Fruit fly (Drosophila melanogaster) whole organism, embryonic: ENCODE data around the gene Cdc7.

Experiments used
- B-H1 ChIP-seq: fragments of 200-800 bp; sonication (Bioruptor generic); IDR thresholded peaks from 3 replicates; pipeline ENCODE4 v1.3.6; 2022; ENCODE audit warnings: missing biosample characterization, missing genetic modification characterization
- Bdp1 ChIP-seq: fragments of 200-800 bp; sonication (Bioruptor generic); optimal IDR thresholded peaks from 3 replicates; lab custom pipeline; 2016; ENCODE audit warnings: missing biosample characterization, missing genetic modification characterization
- CG10979 ChIP-seq: fragments of 200-800 bp; sonication (Bioruptor generic); optimal IDR thresholded peaks from 2 replicates; lab custom pipeline; 2018; ENCODE audit warnings: missing biosample characterization, mild to moderate bottlenecking, missing genetic modification characterization, moderate library complexity
- CG12299 ChIP-seq: fragments of 200-800 bp; sonication (Bioruptor generic); optimal IDR thresholded peaks from 2 replicates; lab custom pipeline; 2018; ENCODE audit warnings: missing biosample characterization, mild to moderate bottlenecking, missing genetic modification characterization
- CG1233 ChIP-seq: fragments of 200-800 bp; sonication (Bioruptor generic); optimal IDR thresholded peaks from 4 replicates; lab custom pipeline; 2018; ENCODE audit warnings: missing biosample characterization, mild to moderate bottlenecking, missing genetic modification characterization
- CG14965 ChIP-seq: fragments of 200-800 bp; sonication (Bioruptor generic); optimal IDR thresholded peaks from 2 replicates; lab custom pipeline; 2016; ENCODE audit warnings: missing biosample characterization, missing genetic modification characterization, borderline replicate concordance
- CG15073 ChIP-seq: fragments of 200-800 bp; sonication (Bioruptor generic); optimal IDR thresholded peaks from 2 replicates; lab custom pipeline; 2016; ENCODE audit warnings: missing biosample characterization, missing genetic modification characterization
- CG15269 ChIP-seq: fragments of 200-800 bp; sonication (Bioruptor generic); optimal IDR thresholded peaks from 2 replicates; lab custom pipeline; 2018; ENCODE audit warnings: missing biosample characterization, mild to moderate bottlenecking, missing genetic modification characterization, moderate library complexity
- CG1603 ChIP-seq: fragments of 200-800 bp; sonication (Bioruptor generic); optimal IDR thresholded peaks from 2 replicates; lab custom pipeline; 2019; ENCODE audit warnings: missing biosample characterization, mild to moderate bottlenecking, missing genetic modification characterization, moderate library complexity
- CG16815 ChIP-seq: fragments of 200-800 bp; sonication (Bioruptor generic); optimal IDR thresholded peaks from 3 replicates; lab custom pipeline; 2017; ENCODE audit warnings: missing biosample characterization, mild to moderate bottlenecking, missing genetic modification characterization
- CG31365 ChIP-seq: fragments of 200-800 bp; sonication (Bioruptor generic); optimal IDR thresholded peaks from 2 replicates; lab custom pipeline; 2018; ENCODE audit warnings: missing biosample characterization, mild to moderate bottlenecking, missing genetic modification characterization
- CG34376 ChIP-seq: fragments of 200-800 bp; sonication (Bioruptor generic); optimal IDR thresholded peaks from 2 replicates; lab custom pipeline; 2018; ENCODE audit warnings: missing biosample characterization, mild to moderate bottlenecking, missing genetic modification characterization
- CG5953 ChIP-seq: fragments of 200-800 bp; sonication (Bioruptor generic); IDR thresholded peaks from 2 replicates; pipeline ENCODE4 v1.3.6; 2022; ENCODE audit warnings: missing biosample characterization, missing genetic modification characterization
- CG6765 ChIP-seq: fragments of 200-800 bp; sonication (Bioruptor generic); optimal IDR thresholded peaks from 3 replicates; lab custom pipeline; 2017; ENCODE audit warnings: missing biosample characterization, mild to moderate bottlenecking, missing genetic modification characterization
- CG7745 ChIP-seq: fragments of 200-800 bp; sonication (Bioruptor generic); optimal IDR thresholded peaks from 2 replicates; lab custom pipeline; 2018; ENCODE audit warnings: missing biosample characterization, mild to moderate bottlenecking, missing genetic modification characterization, moderate library complexity
- CG7839 ChIP-seq: fragments of 200-800 bp; sonication (Bioruptor generic); optimal IDR thresholded peaks from 3 replicates; lab custom pipeline; 2018; ENCODE audit warnings: missing biosample characterization, mild to moderate bottlenecking, missing genetic modification characterization, moderate library complexity
- CG8478 ChIP-seq: fragments of >200 bp; optimal IDR thresholded peaks from 2 replicates; lab custom pipeline; 2018
- CG9215 ChIP-seq: fragments of 200-800 bp; sonication (Bioruptor generic); IDR thresholded peaks from 2 replicates; pipeline ENCODE4 v1.3.6; 2022; ENCODE audit warnings: missing biosample characterization, missing genetic modification characterization
- Deaf1 ChIP-seq: fragments of 200-800 bp; optimal IDR thresholded peaks from 3 replicates; lab custom pipeline; 2019; ENCODE audit warnings: missing biosample characterization, mild to moderate bottlenecking, missing genetic modification characterization, moderate library complexity
- Drgx ChIP-seq: fragments of 200-800 bp; sonication (Bioruptor generic); IDR thresholded peaks from 2 replicates; pipeline ENCODE4 v1.3.6; 2022; ENCODE audit warnings: missing biosample characterization, missing genetic modification characterization
- HLH3B ChIP-seq: fragments of 200-800 bp; sonication (Bioruptor generic); IDR thresholded peaks from 2 replicates; pipeline ENCODE4 v1.3.6; 2022; ENCODE audit warnings: missing biosample characterization, missing genetic modification characterization
- Hand ChIP-seq: fragments of 200-800 bp; sonication (Bioruptor generic); optimal IDR thresholded peaks from 2 replicates; lab custom pipeline; 2017; ENCODE audit warnings: mild to moderate bottlenecking, missing biosample characterization, missing genetic modification reagents, missing genetic modification characterization
- Hsf ChIP-seq: fragments of 200-800 bp; sonication (Bioruptor generic); optimal IDR thresholded peaks from 3 replicates; lab custom pipeline; 2016; ENCODE audit warnings: missing biosample characterization, missing genetic modification characterization
- Opbp ChIP-seq: fragments of 200-800 bp; sonication (Bioruptor generic); IDR thresholded peaks from 3 replicates; pipeline ENCODE4 v1.3.6; 2022; ENCODE audit warnings: missing biosample characterization, missing genetic modification characterization; ENCODE audit not compliant: partially characterized antibody
- Pdp1 ChIP-seq, 2 experiments: fragments of 200-800 bp; sonication (Bioruptor generic); optimal IDR thresholded peaks; 3 replicates each; lab custom pipeline; 2016; ENCODE audit warnings: missing biosample characterization in 2 of 2, missing genetic modification characterization in 2 of 2, mild to moderate bottlenecking in 1 of 2, moderate library complexity in 1 of 2
- Side ChIP-seq: fragments of 200-800 bp; sonication (Bioruptor generic); optimal IDR thresholded peaks from 2 replicates; lab custom pipeline; 2016; ENCODE audit warnings: missing biosample characterization, missing genetic modification characterization
- Sox100B ChIP-seq: fragments of 200-800 bp; sonication (Bioruptor generic); optimal IDR thresholded peaks from 3 replicates; lab custom pipeline; 2018; ENCODE audit warnings: missing biosample characterization, mild to moderate bottlenecking, missing genetic modification characterization
- Stat92E ChIP-seq, 3 experiments: fragments of >200 bp in 2 of 3; fragments of 200-800 bp in 1 of 3; sonication (Bioruptor generic) in 1 of 3; optimal IDR thresholded peaks; 2 replicates each; lab custom pipeline; 2017 to 2019; ENCODE audit warnings: missing biosample characterization in 3 of 3, missing genetic modification characterization in 3 of 3, mild to moderate bottlenecking in 1 of 3, moderate library complexity in 1 of 3
- Tbp ChIP-seq: fragments of >200 bp; optimal IDR thresholded peaks from 2 replicates; lab custom pipeline; 2018; ENCODE audit warnings: missing biosample characterization, missing genetic modification characterization
- Usf ChIP-seq: fragments of 200-800 bp; sonication (Bioruptor generic); optimal IDR thresholded peaks from 2 replicates; lab custom pipeline; 2017; ENCODE audit warnings: missing genotype, missing biosample characterization, missing genetic modification characterization
- al ChIP-seq: fragments of 200-800 bp; sonication (Bioruptor generic); IDR thresholded peaks from 2 replicates; pipeline ENCODE4 v1.3.6; 2022; ENCODE audit warnings: missing biosample characterization, missing genetic modification characterization
- aop ChIP-seq: fragments of 200-800 bp; sonication (Bioruptor generic); IDR thresholded peaks from 2 replicates; pipeline ENCODE4 v1.3.6; 2022; ENCODE audit warnings: missing biosample characterization, missing genetic modification characterization
- ap ChIP-seq: fragments of 200-800 bp; sonication (Bioruptor generic); IDR thresholded peaks from 2 replicates; pipeline ENCODE4 v1.3.6; 2022; ENCODE audit warnings: missing biosample characterization, missing genetic modification characterization
- ara ChIP-seq: fragments of 200-800 bp; sonication (Bioruptor generic); IDR thresholded peaks from 2 replicates; pipeline ENCODE4 v1.3.6; 2022; ENCODE audit warnings: missing biosample characterization, missing genetic modification characterization
- chm ChIP-seq: fragments of 200-800 bp; sonication (Bioruptor generic); IDR thresholded peaks from 2 replicates; pipeline ENCODE4 v1.3.6; 2022; ENCODE audit warnings: missing biosample characterization, missing genetic modification characterization
- ci ChIP-seq: fragments of 200-800 bp; sonication (Bioruptor generic); IDR thresholded peaks from 3 replicates; pipeline ENCODE4 v1.3.6; 2022; ENCODE audit warnings: missing biosample characterization, missing genetic modification characterization
- fd96Cb ChIP-seq: fragments of 200-800 bp; sonication (Bioruptor generic); optimal IDR thresholded peaks from 2 replicates; lab custom pipeline; 2018; ENCODE audit warnings: missing biosample characterization, mild to moderate bottlenecking, missing genetic modification characterization, moderate library complexity
- gem ChIP-seq: fragments of 200-800 bp; sonication (Bioruptor generic); optimal IDR thresholded peaks from 2 replicates; lab custom pipeline; 2019; ENCODE audit warnings: missing biosample characterization, mild to moderate bottlenecking, missing genetic modification characterization, moderate library complexity
- hth ChIP-seq: fragments of >200 bp; optimal IDR thresholded peaks from 2 replicates; lab custom pipeline; 2017; ENCODE audit warnings: inconsistent platforms
- lmd ChIP-seq: fragments of 200-800 bp; sonication (Bioruptor generic); IDR thresholded peaks from 2 replicates; pipeline ENCODE4 v1.3.6; 2022; ENCODE audit warnings: missing biosample characterization, missing genetic modification characterization
- oc ChIP-seq: fragments of 200-800 bp; sonication (Bioruptor generic); optimal IDR thresholded peaks from 2 replicates; lab custom pipeline; 2018; ENCODE audit warnings: missing biosample characterization, mild to moderate bottlenecking, missing genetic modification characterization, moderate library complexity
- phol ChIP-seq: fragments of 200-800 bp; sonication (Bioruptor generic); optimal IDR thresholded peaks from 3 replicates; lab custom pipeline; 2018; ENCODE audit warnings: missing biosample characterization, mild to moderate bottlenecking, missing genetic modification characterization, moderate library complexity
- run ChIP-seq: fragments of 200-800 bp; sonication (Bioruptor generic); optimal IDR thresholded peaks from 3 replicates; lab custom pipeline; 2018; ENCODE audit warnings: missing biosample characterization, mild to moderate bottlenecking, missing genetic modification characterization
- salm ChIP-seq: fragments of 200-800 bp; sonication (Bioruptor generic); optimal IDR thresholded peaks from 2 replicates; lab custom pipeline; 2018; ENCODE audit warnings: missing biosample characterization, mild to moderate bottlenecking, missing genetic modification characterization
- sd ChIP-seq: fragments of 200-800 bp; sonication (Bioruptor generic); optimal IDR thresholded peaks from 3 replicates; lab custom pipeline; 2018; ENCODE audit warnings: missing biosample characterization, mild to moderate bottlenecking, missing genetic modification characterization, moderate library complexity
- sima ChIP-seq: fragments of 200-800 bp; sonication (Bioruptor generic); optimal IDR thresholded peaks from 2 replicates; lab custom pipeline; 2016; ENCODE audit warnings: missing biosample characterization, missing genetic modification characterization
- twi ChIP-seq: fragments of 200-800 bp; optimal IDR thresholded peaks from 2 replicates; lab custom pipeline; 2019; ENCODE audit warnings: missing biosample characterization, mild to moderate bottlenecking, missing genetic modification characterization, moderate library complexity
- vnd ChIP-seq: fragments of 200-800 bp; sonication (Bioruptor generic); IDR thresholded peaks from 3 replicates; pipeline ENCODE4 v1.3.6; 2022; ENCODE audit warnings: missing biosample characterization, missing genetic modification characterization; ENCODE audit not compliant: partially characterized antibody
- yki ChIP-seq: fragments of >200 bp; optimal IDR thresholded peaks from 3 replicates; lab custom pipeline; 2018
- zen2 ChIP-seq: fragments of 200-800 bp; sonication (Bioruptor generic); IDR thresholded peaks from 3 replicates; pipeline ENCODE4 v1.3.6; 2022; ENCODE audit warnings: missing biosample characterization, missing genetic modification characterization; ENCODE audit not compliant: partially characterized antibody

Cdc7 gene

DNA sequence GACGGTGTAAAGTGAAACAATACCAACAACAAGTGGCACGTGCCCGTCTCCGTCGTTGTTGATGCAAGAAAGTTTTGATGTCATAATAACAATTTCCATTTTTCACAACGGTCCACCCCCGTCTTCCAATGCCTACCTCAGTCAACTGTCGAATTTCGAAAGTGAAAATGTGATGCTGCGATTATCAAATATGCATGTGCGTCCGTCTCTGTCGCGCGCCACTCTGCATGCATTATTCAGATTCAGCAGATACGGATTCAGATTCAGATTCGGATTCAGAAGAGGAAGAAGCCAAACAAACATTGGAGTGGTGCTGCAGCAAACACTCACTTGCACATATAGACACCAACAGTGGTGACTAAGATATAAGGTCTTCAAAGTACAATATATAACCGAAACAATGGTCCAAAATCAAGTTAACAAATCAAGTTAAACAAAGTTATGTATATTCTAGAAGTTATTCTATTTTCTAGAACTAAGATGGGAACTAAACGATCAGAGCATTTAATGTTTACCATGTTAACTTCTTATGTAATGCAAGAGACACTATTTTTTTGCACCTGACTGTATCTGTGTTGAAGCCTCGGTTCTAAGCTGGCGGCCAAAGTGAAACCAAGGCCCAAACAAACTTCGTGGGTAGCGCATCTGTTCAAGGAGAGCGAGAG lies 11.6 kb upstream of the Cdc7 start (continued):
- TF ChIP-seq CG15269 (tag; lab: Kevin White, UChicago) (no peak), Stat92E (GFP tag; optimal IDR thresholded peaks at IDR 0.05; lab: Kevin White, UChicago) (no peak), CG10979 (tag; lab: Kevin White, UChicago) (peak; percentile 67), hth (lab: Kevin White, UChicago) (no peak), CG34376 (GFP tag; lab: Kevin White, UChicago) (no peak), Sox100B (peak; percentile 20), vnd (GFP tag; lab: Robert Waterston, UW) (no peak), CG7745 (no peak), B-H1 (GFP tag; lab: Robert Waterston, UW) (peak; percentile 20; the same call in 1 of the 3 replicates), Hsf (GFP tag; lab: Kevin White, UChicago) (no peak), CG14965 (no peak), Side (no peak), Tbp (no peak), zen2 (GFP tag; lab: Robert Waterston, UW) (no peak), sd (tag; lab: Kevin White, UChicago) (no peak), twi (tag; lab: Kevin White, UChicago) (no peak), CG8478 (no peak), Bdp1 (GFP tag; lab: Kevin White, UChicago) (no peak), CG12299 (tag; lab: Kevin White, UChicago) (no peak), salm (peak; percentile 3), CG7839 (tag; lab: Kevin White, UChicago) (peak; percentile 35), run (tag; lab: Kevin White, UChicago) (no peak), CG1603 (peak; percentile 54), CG15073 (GFP tag; lab: Kevin White, UChicago) (peak; percentile 7), fd96Cb (tag; lab: Kevin White, UChicago) (peak; percentile 34), aop (GFP tag; lab: Robert Waterston, UW) (no peak), ara (GFP tag; lab: Robert Waterston, UW) (peak; percentile 56; the same call in 1 of the 2 replicates), HLH3B (GFP tag; lab: Robert Waterston, UW) (peak; percentile 41; the same call in 1 of the 2 replicates), al (no peak), Drgx (peak; percentile 60), phol (peak; percentile 49), lmd (GFP tag; lab: Robert Waterston, UW) (no peak; the same call in 1 of the 2 replicates), CG1233 (GFP tag; lab: Kevin White, UChicago) (peak; percentile 35), chm (GFP tag; lab: Robert Waterston, UW) (no peak), Usf (GFP tag; lab: Kevin White, UChicago) (no peak), CG9215 (GFP tag; lab: Robert Waterston, UW) (no peak), gem (tag; lab: Kevin White, UChicago) (peak; percentile 63), Opbp (GFP tag; lab: Robert Waterston, UW) (no peak), Deaf1 (tag; lab: Kevin White, UChicago) (no peak), CG6765 (GFP tag; lab: Kevin White, UChicago) (no peak), yki (lab: Kevin White, UChicago) (no peak), oc (tag; lab: Kevin White, UChicago) (no peak), Pdp1 (GFP tag; optimal IDR thresholded peaks at IDR 0.05; lab: Kevin White, UChicago) (peak in 1 of 2 experiments; percentile 52), ap (GFP tag; lab: Robert Waterston, UW) (peak; percentile 35; the same call in 1 of the 2 replicates), CG31365 (tag; lab: Kevin White, UChicago) (no peak), CG16815 (GFP tag; lab: Kevin White, UChicago) (no peak), Hand (no peak), ci (GFP tag; lab: Robert Waterston, UW) (peak; percentile 71; the same call in 2 of the 3 replicates), CG5953 (GFP tag; lab: Robert Waterston, UW) (no peak), sima (GFP tag; lab: Kevin White, UChicago) (no peak)
